Worm (Caenorhabditis elegans): ENCODE results near the gene fbxb-50.
"Not testable (repeated sequence)": the region's sequence is repeated elsewhere in the genome, so short reads cannot be mapped to it uniquely, and the experiment has no call there.

The fbxb-50 gene

ce11 chrII:1556217-1556616 lies at the start of gene fbxb-50, which contains the start of gene fbxb-54:
Gene fbxb-50 (plus strand): TSS chrII:1556443.
Gene fbxb-54 (minus strand): TSS chrII:1556317.
- not testable (repeated sequence) for TF ChIP-seq unc-3 (GFP tag; conservative IDR thresholded peaks at IDR 0.05); unc-3 (tag; optimal IDR thresholded peaks at IDR 0.05); gmeb-2 (tag; optimal IDR thresholded peaks at IDR 0.05); ceh-2 (tag; optimal IDR thresholded peaks at IDR 0.05)

- TF ChIP-seq lim-6 (tag; optimal IDR thresholded peaks at IDR 0.05) = no peak
- TF ChIP-seq sdc-2 (tag; optimal IDR thresholded peaks at IDR 0.05) = no peak
- no peak for TF ChIP-seq Y22D7AL.16 (tag; optimal IDR thresholded peaks at IDR 0.05)
- no peak for TF ChIP-seq ceh-2 (tag; optimal IDR thresholded peaks at IDR 0.05)
- no peak for TF ChIP-seq ceh-6 (GFP tag; optimal IDR thresholded peaks at IDR 0.05)
- no peak for TF ChIP-seq che-1 (tag; optimal IDR thresholded peaks at IDR 0.05)
- TF ChIP-seq gmeb-2 (tag; optimal IDR thresholded peaks at IDR 0.05) = no peak
- no peak for TF ChIP-seq ets-4 (tag; optimal IDR thresholded peaks at IDR 0.05)
- no peak for TF ChIP-seq ceh-34 (tag; optimal IDR thresholded peaks at IDR 0.05)
Measured at ce11 chrII:1517354-1517753, 38.9 kb upstream of the fbxb-50 start, which contains the start of gene math-45. Gene math-45 (minus strand): TSS chrII:1517454.

ce11 chrII:1518914-1519313 lies 37.3 kb upstream of the fbxb-50 start, which contains the start of gene Y51H7BR.8:
Gene Y51H7BR.8 (plus strand): TSS chrII:1519214.
- TF ChIP-seq ahr-1 (tag; optimal IDR thresholded peaks at IDR 0.05) = no peak
- no peak for TF ChIP-seq mec-3 (tag; optimal IDR thresholded peaks at IDR 0.05; ENCODE audit: borderline replicate concordance)
- TF ChIP-seq elt-4 (tag; optimal IDR thresholded peaks at IDR 0.05) = no peak
- TF ChIP-seq ama-1 (optimal IDR thresholded peaks at IDR 0.05) = no peak
- no peak for TF ChIP-seq ceh-34 (tag; optimal IDR thresholded peaks at IDR 0.05)
- no peak for TF ChIP-seq ceh-6 (GFP tag; optimal IDR thresholded peaks at IDR 0.05)
- TF ChIP-seq K02D7.2 (tag; optimal IDR thresholded peaks at IDR 0.05) = no peak
- TF ChIP-seq madf-2 (tag; optimal IDR thresholded peaks at IDR 0.05) = no peak
- no peak for TF ChIP-seq hlh-8 (tag; optimal IDR thresholded peaks at IDR 0.05)
- TF ChIP-seq nfya-1 (tag; optimal IDR thresholded peaks at IDR 0.05) = no peak
- no peak for TF ChIP-seq ceh-45 (GFP tag; IDR thresholded peaks at IDR 0.05)
- no peak for TF ChIP-seq gmeb-2 (tag; optimal IDR thresholded peaks at IDR 0.05)

- TF ChIP-seq fkh-6 (tag; optimal IDR thresholded peaks at IDR 0.05) = no peak
- TF ChIP-seq ceh-18 (tag; optimal IDR thresholded peaks at IDR 0.05) = peak; percentile 15
- peak; percentile 54 for TF ChIP-seq unc-42 (tag; optimal IDR thresholded peaks at IDR 0.05)
- TF ChIP-seq K02D7.2 (tag; optimal IDR thresholded peaks at IDR 0.05) = no peak
- TF ChIP-seq syd-9 (tag; optimal IDR thresholded peaks at IDR 0.05) = peak; percentile 22
- TF ChIP-seq ceh-48 (tag; optimal IDR thresholded peaks at IDR 0.05) = peak; percentile 43
Measured at ce11 chrII:1519867-1520266, 36.4 kb upstream of the fbxb-50 start.

ce11 chrII:1521956-1522355 lies 34.3 kb upstream of the fbxb-50 start:
- TF ChIP-seq lin-11 (tag; optimal IDR thresholded peaks at IDR 0.05) (no peak), pros-1 (tag; optimal IDR thresholded peaks at IDR 0.05) (no peak), unc-42 (tag; optimal IDR thresholded peaks at IDR 0.05) (no peak), fax-1 (tag; optimal IDR thresholded peaks at IDR 0.05) (no peak), ztf-16 (tag; optimal IDR thresholded peaks at IDR 0.05) (no peak), pha-2 (tag; optimal IDR thresholded peaks at IDR 0.05) (no peak), ceh-18 (tag; optimal IDR thresholded peaks at IDR 0.05) (no peak), unc-55 (GFP tag; optimal IDR thresholded peaks at IDR 0.05) (no peak), unc-86 (tag; optimal IDR thresholded peaks at IDR 0.05) (no peak), mec-3 (tag; optimal IDR thresholded peaks at IDR 0.05; ENCODE audit: borderline replicate concordance) (no peak)

- TF ChIP-seq elt-2 (tag; optimal IDR thresholded peaks at IDR 0.05) (no peak), mec-3 (tag; optimal IDR thresholded peaks at IDR 0.05; ENCODE audit: borderline replicate concordance) (no peak), sox-4 (tag; optimal IDR thresholded peaks at IDR 0.05) (no peak), T23F11.4 (GFP tag; optimal IDR thresholded peaks at IDR 0.05) (no peak), unc-86 (tag; optimal IDR thresholded peaks at IDR 0.05) (no peak), che-1 (tag; optimal IDR thresholded peaks at IDR 0.05) (no peak), lim-6 (tag; optimal IDR thresholded peaks at IDR 0.05) (no peak), ceh-2 (tag; optimal IDR thresholded peaks at IDR 0.05) (no peak), ztf-16 (tag; optimal IDR thresholded peaks at IDR 0.05) (no peak), ceh-6 (GFP tag; optimal IDR thresholded peaks at IDR 0.05) (no peak), pag-3 (tag; optimal IDR thresholded peaks at IDR 0.05; ENCODE audit: borderline replicate concordance) (no peak), nhr-11 (tag; optimal IDR thresholded peaks at IDR 0.05) (no peak), K02D7.2 (tag; optimal IDR thresholded peaks at IDR 0.05) (no peak), rnt-1 (tag; optimal IDR thresholded peaks at IDR 0.05) (no peak), C08G9.2 (tag; optimal IDR thresholded peaks at IDR 0.05) (no peak), K09A11.1 (tag; optimal IDR thresholded peaks at IDR 0.05; ENCODE audit: insufficient read depth) (no peak), ceh-19 (GFP tag; optimal IDR thresholded peaks at IDR 0.05) (no peak), sdc-2 (tag; optimal IDR thresholded peaks at IDR 0.05) (no peak), dve-1 (tag; optimal IDR thresholded peaks at IDR 0.05) (no peak)
Measured at ce11 chrII:1525498-1525897, 30.7 kb upstream of the fbxb-50 start, which contains the start of gene Y51H7BR.7. Gene Y51H7BR.7 (minus strand): TSS chrII:1525598.
